Fruit fly (Drosophila melanogaster): ENCODE measurements around the gene Meics.

dm6 chr3L:13996437-13996836, 31.9 kb upstream of the Meics start:
- TF ChIP-seq CG6808 (GFP tag; optimal IDR thresholded peaks at IDR 0.05) (no peak), Eip93F (GFP tag; optimal IDR thresholded peaks at IDR 0.05) (no peak), Hr38 (GFP tag; optimal IDR thresholded peaks at IDR 0.05) (no peak), Blimp-1 (GFP tag; optimal IDR thresholded peaks at IDR 0.05) (no peak)
